Fruit fly (Drosophila melanogaster) whole organism, prepupa: ENCODE results near the gene Hsp27.
A peak's percentile ranks its signal among the peaks of the same experiment; 100 is the strongest.

Experiments used
- Blimp-1 ChIP-seq: fragments of 200-800 bp; sonication (Bioruptor generic); optimal IDR thresholded peaks from 3 replicates; lab custom pipeline; 2017; ENCODE audit warnings: missing biosample characterization, missing genetic modification characterization, mild to moderate bottlenecking, moderate library complexity, missing genetic modification reagents
- CG10631 ChIP-seq: fragments of 200-800 bp; sonication (Bioruptor generic); optimal IDR thresholded peaks from 2 replicates; lab custom pipeline; 2016; ENCODE audit warnings: missing biosample characterization, missing genetic modification characterization
- CG10669 ChIP-seq: fragments of 200-800 bp; sonication (Bioruptor generic); optimal IDR thresholded peaks from 3 replicates; lab custom pipeline; 2018; ENCODE audit warnings: missing biosample characterization, mild to moderate bottlenecking, missing genetic modification characterization, moderate library complexity
- CG11294 ChIP-seq: fragments of 200-800 bp; sonication (Bioruptor generic); IDR thresholded peaks from 2 replicates; pipeline ENCODE4 v1.3.6; 2022; ENCODE audit warnings: missing biosample characterization, missing genetic modification characterization
- CG11762 ChIP-seq: fragments of 200-800 bp; sonication (Bioruptor generic); optimal IDR thresholded peaks from 3 replicates; lab custom pipeline; 2016; ENCODE audit warnings: missing biosample characterization, missing genetic modification characterization; ENCODE audit not compliant: insufficient read depth
- CG11902 ChIP-seq: fragments of 200-800 bp; sonication (Bioruptor generic); optimal IDR thresholded peaks from 3 replicates; lab custom pipeline; 2016; ENCODE audit warnings: missing biosample characterization, missing genetic modification characterization
- CG15336 ChIP-seq: fragments of 200-800 bp; sonication (Bioruptor generic); IDR thresholded peaks from 2 replicates; pipeline ENCODE4 v1.3.6; 2022; ENCODE audit warnings: missing biosample characterization, missing genetic modification characterization
- CG1621 ChIP-seq: fragments of 200-800 bp; sonication (Bioruptor generic); optimal IDR thresholded peaks from 3 replicates; lab custom pipeline; 2018; ENCODE audit warnings: missing biosample characterization, mild to moderate bottlenecking, missing genetic modification characterization
- CG16779 ChIP-seq: fragments of 200-800 bp; sonication (Bioruptor generic); optimal IDR thresholded peaks from 3 replicates; lab custom pipeline; 2017; ENCODE audit warnings: missing biosample characterization, mild to moderate bottlenecking, missing genetic modification characterization
- CG3032 ChIP-seq: fragments of 200-800 bp; optimal IDR thresholded peaks from 2 replicates; lab custom pipeline; 2019; ENCODE audit warnings: missing biosample characterization, mild to moderate bottlenecking, missing genetic modification characterization, moderate library complexity
- CG31627 ChIP-seq: fragments of 200-800 bp; sonication (Bioruptor generic); optimal IDR thresholded peaks from 3 replicates; lab custom pipeline; 2016; ENCODE audit warnings: missing biosample characterization, missing genetic modification characterization
- CG32006 ChIP-seq: fragments of 200-800 bp; sonication (Bioruptor generic); optimal IDR thresholded peaks from 3 replicates; lab custom pipeline; 2017; ENCODE audit warnings: missing biosample characterization, mild to moderate bottlenecking, missing genetic modification characterization
- CG34406 ChIP-seq: fragments of 200-800 bp; sonication (Bioruptor generic); optimal IDR thresholded peaks from 3 replicates; lab custom pipeline; 2016; ENCODE audit warnings: missing biosample characterization, missing genetic modification characterization
- CG3919 ChIP-seq: fragments of 200-800 bp; sonication (Bioruptor generic); optimal IDR thresholded peaks from 3 replicates; lab custom pipeline; 2016; ENCODE audit warnings: missing biosample characterization, missing genetic modification characterization
- CG4318 ChIP-seq: fragments of 200-800 bp; sonication (Bioruptor generic); optimal IDR thresholded peaks from 3 replicates; lab custom pipeline; 2017; ENCODE audit warnings: missing biosample characterization, mild to moderate bottlenecking, missing genetic modification characterization
- CG6163 ChIP-seq: fragments of 200-800 bp; sonication (Bioruptor generic); IDR thresholded peaks from 3 replicates; pipeline ENCODE4 v1.3.6; 2022; ENCODE audit warnings: missing biosample characterization, missing genetic modification characterization
- CG6276 ChIP-seq: fragments of 200-800 bp; sonication (Bioruptor generic); optimal IDR thresholded peaks from 2 replicates; lab custom pipeline; 2017; ENCODE audit warnings: missing biosample characterization, mild to moderate bottlenecking, missing genetic modification characterization
- CG6792 ChIP-seq: fragments of 200-800 bp; sonication (Bioruptor generic); optimal IDR thresholded peaks from 3 replicates; lab custom pipeline; 2016; ENCODE audit warnings: missing biosample characterization, missing genetic modification characterization
- CG6808 ChIP-seq: fragments of 200-800 bp; sonication (Bioruptor generic); optimal IDR thresholded peaks from 3 replicates; lab custom pipeline; 2017; ENCODE audit warnings: missing biosample characterization, missing genetic modification characterization, mild to moderate bottlenecking, moderate library complexity, missing genetic modification reagents
- CG6854 ChIP-seq: fragments of 200-800 bp; sonication (Bioruptor generic); optimal IDR thresholded peaks from 2 replicates; lab custom pipeline; 2017; ENCODE audit warnings: missing biosample characterization, mild to moderate bottlenecking, missing genetic modification characterization
- CG7368 ChIP-seq: fragments of 200-800 bp; sonication (Bioruptor generic); optimal IDR thresholded peaks from 3 replicates; lab custom pipeline; 2016; ENCODE audit warnings: missing biosample characterization, missing genetic modification characterization
- CG8119 ChIP-seq: fragments of 200-800 bp; sonication (Bioruptor generic); IDR thresholded peaks from 3 replicates; pipeline ENCODE4 v1.3.6; 2022; ENCODE audit warnings: missing biosample characterization, missing genetic modification characterization
- CG8319 ChIP-seq: fragments of 200-800 bp; sonication (Bioruptor generic); optimal IDR thresholded peaks from 3 replicates; lab custom pipeline; 2016; ENCODE audit warnings: missing biosample characterization, missing genetic modification characterization
- Eip75B ChIP-seq: fragments of 200-800 bp; sonication (Bioruptor generic); optimal IDR thresholded peaks from 3 replicates; lab custom pipeline; 2016; ENCODE audit warnings: missing biosample characterization, missing genetic modification characterization
- Eip78C ChIP-seq: fragments of 200-800 bp; sonication (Bioruptor generic); peaks from one replicate; lab custom pipeline; 2016; ENCODE audit warnings: missing biosample characterization, missing genetic modification characterization
- Eip93F ChIP-seq: fragments of 200-800 bp; sonication (Bioruptor generic); optimal IDR thresholded peaks from 2 replicates; lab custom pipeline; 2016; ENCODE audit warnings: missing biosample characterization, mild to moderate bottlenecking, missing genetic modification characterization
- Ets21C ChIP-seq: fragments of 200-800 bp; sonication (Bioruptor generic); optimal IDR thresholded peaks from 3 replicates; lab custom pipeline; 2016; ENCODE audit warnings: missing biosample characterization, missing genetic modification characterization
- Ets96B ChIP-seq: fragments of 200-800 bp; optimal IDR thresholded peaks from 2 replicates; lab custom pipeline; 2019; ENCODE audit warnings: missing biosample characterization, mild to moderate bottlenecking, missing genetic modification characterization, moderate library complexity
- Gug ChIP-seq: fragments of 200-800 bp; sonication (Bioruptor generic); IDR thresholded peaks from 2 replicates; pipeline ENCODE4 v1.3.6; 2022; ENCODE audit warnings: missing biosample characterization, missing genetic modification characterization
- Hr38 ChIP-seq: sonication (Bioruptor generic); optimal IDR thresholded peaks from 2 replicates; lab custom pipeline; 2016; ENCODE audit warnings: missing biosample characterization, missing genetic modification characterization
- Hr39 ChIP-seq: fragments of 200-800 bp; sonication (Bioruptor generic); optimal IDR thresholded peaks from 2 replicates; lab custom pipeline; 2016; ENCODE audit warnings: missing biosample characterization, missing genetic modification characterization
- Hr4 ChIP-seq: fragments of 200-800 bp; sonication (Bioruptor generic); optimal IDR thresholded peaks from 3 replicates; lab custom pipeline; 2016; ENCODE audit warnings: missing biosample characterization, missing genetic modification characterization
- Lpt ChIP-seq: fragments of 200-800 bp; sonication (Bioruptor generic); optimal IDR thresholded peaks from 3 replicates; lab custom pipeline; 2016; ENCODE audit warnings: missing biosample characterization, missing genetic modification characterization
- Met ChIP-seq: fragments of 200-800 bp; sonication (Bioruptor generic); optimal IDR thresholded peaks from 3 replicates; lab custom pipeline; 2016; ENCODE audit warnings: missing biosample characterization, missing genetic modification characterization
- OdsH ChIP-seq: fragments of 200-800 bp; sonication (Bioruptor generic); optimal IDR thresholded peaks from 3 replicates; lab custom pipeline; 2016; ENCODE audit warnings: missing biosample characterization, missing genetic modification characterization
- Smox ChIP-seq: fragments of 200-800 bp; sonication (Bioruptor generic); optimal IDR thresholded peaks from 3 replicates; lab custom pipeline; 2016; ENCODE audit warnings: missing biosample characterization, missing genetic modification characterization
- Sox102F ChIP-seq: fragments of 200-800 bp; sonication (Bioruptor generic); optimal IDR thresholded peaks from 2 replicates; lab custom pipeline; 2016; ENCODE audit warnings: missing biosample characterization, mild to moderate bottlenecking, missing genetic modification characterization
- Sox14 ChIP-seq: fragments of 200-800 bp; sonication (Bioruptor generic); optimal IDR thresholded peaks from 3 replicates; lab custom pipeline; 2016; ENCODE audit warnings: missing biosample characterization, missing genetic modification characterization
- Sox15 ChIP-seq: fragments of 200-800 bp; sonication (Bioruptor generic); optimal IDR thresholded peaks from 3 replicates; lab custom pipeline; 2016; ENCODE audit warnings: missing biosample characterization, missing genetic modification characterization
- acj6 ChIP-seq: fragments of 200-800 bp; sonication (Bioruptor generic); optimal IDR thresholded peaks from 3 replicates; lab custom pipeline; 2016; ENCODE audit warnings: missing biosample characterization, missing genetic modification characterization
- cyc ChIP-seq: fragments of 200-800 bp; sonication (Bioruptor generic); optimal IDR thresholded peaks from 3 replicates; lab custom pipeline; 2016; ENCODE audit warnings: missing biosample characterization, missing genetic modification characterization
- dac ChIP-seq: fragments of 200-800 bp; sonication (Bioruptor generic); optimal IDR thresholded peaks from 2 replicates; lab custom pipeline; 2017; ENCODE audit warnings: missing biosample characterization, mild to moderate bottlenecking, missing genetic modification characterization
- dsx ChIP-seq: fragments of 200-800 bp; optimal IDR thresholded peaks from 3 replicates; lab custom pipeline; 2019; ENCODE audit warnings: missing biosample characterization, mild to moderate bottlenecking, missing genetic modification characterization, moderate library complexity; ENCODE audit not compliant: poor library complexity, severe bottlenecking
- eg ChIP-seq: fragments of 200-800 bp; sonication (Bioruptor generic); IDR thresholded peaks from 3 replicates; pipeline ENCODE4 v1.3.6; 2022; ENCODE audit warnings: missing biosample characterization, missing genetic modification characterization
- esn ChIP-seq: fragments of 200-800 bp; sonication (Bioruptor generic); optimal IDR thresholded peaks from 2 replicates; lab custom pipeline; 2016; ENCODE audit warnings: missing biosample characterization, mild to moderate bottlenecking, missing genetic modification characterization, moderate library complexity
- fd59A ChIP-seq: fragments of 200-800 bp; sonication (Bioruptor generic); optimal IDR thresholded peaks from 2 replicates; lab custom pipeline; 2017; ENCODE audit warnings: missing biosample characterization, mild to moderate bottlenecking, missing genetic modification characterization, missing genetic modification reagents
- fd85E ChIP-seq: fragments of 200-800 bp; sonication (Bioruptor generic); optimal IDR thresholded peaks from 3 replicates; lab custom pipeline; 2016; ENCODE audit warnings: missing biosample characterization, missing genetic modification characterization
- fkh ChIP-seq: fragments of 200-800 bp; sonication (Bioruptor generic); optimal IDR thresholded peaks from 3 replicates; lab custom pipeline; 2017; ENCODE audit warnings: missing biosample characterization, mild to moderate bottlenecking, missing genetic modification characterization, moderate library complexity
- net ChIP-seq: fragments of 200-800 bp; sonication (Bioruptor generic); optimal IDR thresholded peaks from 3 replicates; lab custom pipeline; 2016; ENCODE audit warnings: missing biosample characterization, missing genetic modification characterization
- pdm3 ChIP-seq: fragments of 200-800 bp; sonication (Bioruptor generic); optimal IDR thresholded peaks from 3 replicates; lab custom pipeline; 2016; ENCODE audit warnings: missing biosample characterization, missing genetic modification characterization
- salr ChIP-seq, 2 experiments: fragments of 200-800 bp; sonication (Bioruptor generic); optimal IDR thresholded peaks; 3 replicates each; lab custom pipeline; 2016 to 2018; ENCODE audit warnings: missing biosample characterization in 2 of 2, missing genetic modification characterization in 2 of 2, mild to moderate bottlenecking in 1 of 2
- svp ChIP-seq: fragments of 200-800 bp; sonication (Bioruptor generic); peaks from one replicate; lab custom pipeline; 2016; ENCODE audit warnings: missing biosample characterization, missing genetic modification characterization
- topi ChIP-seq: fragments of 200-800 bp; sonication (Bioruptor generic); optimal IDR thresholded peaks from 3 replicates; lab custom pipeline; 2016; ENCODE audit warnings: missing biosample characterization, missing genetic modification characterization

Hsp27 gene

DNA sequence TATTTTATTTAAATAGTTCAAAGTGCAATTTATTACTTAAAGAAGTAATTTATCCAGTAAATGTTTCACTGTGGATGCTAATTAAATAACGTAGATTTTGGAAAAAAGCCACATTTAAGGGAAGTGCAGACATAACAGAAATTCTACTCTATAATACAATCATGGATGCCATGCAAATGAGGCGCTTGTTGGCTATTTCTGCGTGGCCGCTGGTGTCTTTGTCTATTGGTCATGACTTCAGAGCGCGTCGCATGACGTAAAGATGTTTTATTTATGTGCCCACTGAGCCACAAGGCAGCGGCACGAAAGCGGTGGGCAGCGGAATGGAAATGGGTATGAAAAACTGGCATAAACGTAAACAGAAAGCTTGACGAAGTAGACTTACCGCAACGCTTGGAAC, 42.0 kb downstream of the Hsp27 start:
- no peak for TF ChIP-seq Ets96B (tag; lab: Kevin White, UChicago)
- TF ChIP-seq CG6808 (GFP tag; lab: Kevin White, UChicago): no peak
- peak; percentile 0 for TF ChIP-seq CG4318
- no peak for TF ChIP-seq CG11294 (GFP tag; lab: Robert Waterston, UW)
- no peak for TF ChIP-seq CG3032 (tag; lab: Kevin White, UChicago)
- no peak for TF ChIP-seq Sox102F (GFP tag; lab: Kevin White, UChicago)
- TF ChIP-seq CG1621 (tag; lab: Kevin White, UChicago): no peak
- peak; percentile 55 for TF ChIP-seq CG15336
- peak; percentile 50 for TF ChIP-seq svp (GFP tag; lab: Kevin White, UChicago)
- no peak for TF ChIP-seq CG6854 (GFP tag; lab: Kevin White, UChicago)
- TF ChIP-seq pdm3 (GFP tag; lab: Kevin White, UChicago): no peak
- TF ChIP-seq OdsH (GFP tag; lab: Kevin White, UChicago): no peak
- TF ChIP-seq dsx (GFP tag; lab: Kevin White, UChicago): no peak
- no peak for TF ChIP-seq CG10631
- TF ChIP-seq fd85E (GFP tag; lab: Kevin White, UChicago): no peak
- no peak for TF ChIP-seq CG8319 (GFP tag; lab: Kevin White, UChicago)
- TF ChIP-seq Sox14 (GFP tag; lab: Kevin White, UChicago): no peak
- TF ChIP-seq Blimp-1: no peak
- TF ChIP-seq CG6163 (GFP tag; lab: Robert Waterston, UW): peak; percentile 40; the same call in 1 of the 3 replicates
- TF ChIP-seq Hr39 (GFP tag; lab: Kevin White, UChicago): no peak
- TF ChIP-seq Lpt (GFP tag; lab: Kevin White, UChicago): no peak
- peak; percentile 64 for TF ChIP-seq CG32006 (GFP tag; lab: Kevin White, UChicago)
- no peak for TF ChIP-seq Hr38 (GFP tag; lab: Kevin White, UChicago)
- peak; percentile 35; the same call in 2 of the 3 replicates for TF ChIP-seq CG8119 (GFP tag; lab: Robert Waterston, UW)
- TF ChIP-seq Eip75B (GFP tag; lab: Kevin White, UChicago): no peak
- no peak for TF ChIP-seq CG34406
- TF ChIP-seq dac (GFP tag; lab: Kevin White, UChicago): no peak
- TF ChIP-seq Hr4 (GFP tag; lab: Kevin White, UChicago): peak; percentile 63
- TF ChIP-seq CG16779 (tag; lab: Kevin White, UChicago): no peak
- no peak for TF ChIP-seq CG11902 (GFP tag; lab: Kevin White, UChicago)
- no peak for TF ChIP-seq topi
- TF ChIP-seq CG7368: no peak
- TF ChIP-seq fd59A (GFP tag; lab: Kevin White, UChicago): no peak
- no peak for TF ChIP-seq Ets21C (GFP tag; lab: Kevin White, UChicago)
- TF ChIP-seq net: peak; percentile 31
- no peak for TF ChIP-seq CG11762 (GFP tag; lab: Kevin White, UChicago)
- TF ChIP-seq CG31627 (GFP tag; lab: Kevin White, UChicago): no peak
- no peak for TF ChIP-seq esn (GFP tag; lab: Kevin White, UChicago)
- TF ChIP-seq fkh (GFP tag; lab: Kevin White, UChicago): no peak
- no peak for TF ChIP-seq salr (GFP tag; optimal IDR thresholded peaks at IDR 0.05; lab: Kevin White, UChicago)
- peak; percentile 36 for TF ChIP-seq Eip78C (GFP tag; lab: Kevin White, UChicago)
- TF ChIP-seq Eip93F (GFP tag; lab: Kevin White, UChicago): no peak
- TF ChIP-seq Smox: no peak
- no peak for TF ChIP-seq cyc
- peak; percentile 3 for TF ChIP-seq CG3919 (GFP tag; lab: Kevin White, UChicago)
- no peak for TF ChIP-seq CG6792 (GFP tag; lab: Kevin White, UChicago)
- TF ChIP-seq Gug: no peak
- TF ChIP-seq CG6276 (GFP tag; lab: Kevin White, UChicago): peak; percentile 10
- no peak for TF ChIP-seq Met (GFP tag; lab: Kevin White, UChicago)
- no peak for TF ChIP-seq CG10669 (GFP tag; lab: Kevin White, UChicago)
- TF ChIP-seq Sox15 (GFP tag; lab: Kevin White, UChicago): no peak
- TF ChIP-seq acj6 (GFP tag; lab: Kevin White, UChicago): no peak
- TF ChIP-seq eg (GFP tag; lab: Robert Waterston, UW): peak; percentile 63; the same call in 2 of the 3 replicates
